Worm (Caenorhabditis elegans) whole organism, L4 larva: ENCODE measurements around the gene Y48C3A.14.

ENCODE experiments used
- Y48G9A.11 ChIP-seq: fragments of 200-800 bp; sonication (Bioruptor generic); IDR thresholded peaks from 2 replicates; pipeline ENCODE4 v1.3.6; 2022; ENCODE audit warnings: missing genetic modification reagents, missing genetic modification characterization, missing compliant biosample characterization
- Y75B8A.6 ChIP-seq: fragments of 200-800 bp; sonication (Bioruptor generic); IDR thresholded peaks from 2 replicates; pipeline ENCODE4 v1.3.6; 2022; ENCODE audit warnings: missing genetic modification reagents, missing genetic modification characterization, missing compliant biosample characterization
- ceh-82 ChIP-seq: sonication (generic microtip); optimal IDR thresholded peaks from 2 replicates; lab custom pipeline; 2017; ENCODE audit warnings: missing biosample characterization, missing genetic modification characterization
- egl-27 ChIP-seq: sonication (generic microtip); optimal IDR thresholded peaks from 3 replicates; lab custom pipeline; 2017; ENCODE audit warnings: missing biosample characterization, missing genetic modification reagents, missing genetic modification characterization
- hlh-11 ChIP-seq: fragments of 200-800 bp; sonication (Bioruptor generic); optimal IDR thresholded peaks from 2 replicates; lab custom pipeline; 2018; ENCODE audit warnings: mild to moderate bottlenecking, missing genetic modification characterization, missing compliant biosample characterization
- lin-15B ChIP-seq: fragments of 150-350 bp; sonication (generic microtip); optimal IDR thresholded peaks from 3 replicates; lab custom pipeline; 2014; ENCODE audit warnings: missing biosample characterization, missing genetic modification characterization
- lir-3 ChIP-seq: sonication (generic microtip); optimal IDR thresholded peaks from 2 replicates; lab custom pipeline; 2016; ENCODE audit warnings: mild to moderate bottlenecking, missing genetic modification characterization, missing compliant biosample characterization
- mdl-1 ChIP-seq, 2 experiments: fragments of 150-350 bp in 1 of 2; sonication (generic microtip) in 1 of 2; optimal IDR thresholded peaks; 2 replicates each; lab custom pipeline; 2014 to 2017; ENCODE audit warnings: missing biosample characterization in 2 of 2, missing genetic modification characterization in 2 of 2
- mes-2 ChIP-seq: sonication (generic microtip); optimal IDR thresholded peaks from 2 replicates; lab custom pipeline; 2016; ENCODE audit warnings: missing genotype, mild to moderate bottlenecking, missing genetic modification characterization, missing compliant biosample characterization; ENCODE audit not compliant: poor library complexity, severe bottlenecking
- pha-4 ChIP-seq, 2 experiments: fragments of 150-350 bp in 1 of 2; fragments of 200-800 bp in 1 of 2; sonication (Bioruptor generic) in 1 of 2; IDR thresholded peaks in 1 of 2; optimal IDR thresholded peaks in 1 of 2; 2 replicates each; pipeline versions ENCODE4 v1.3.6 to Lab custom; 2014 to 2022; ENCODE audit warnings: missing genetic modification characterization in 2 of 2, missing genetic modification reagents in 2 of 2, missing biosample characterization in 1 of 2, missing compliant biosample characterization in 1 of 2
- snpc-1.2 ChIP-seq: fragments of 200-800 bp; sonication (Bioruptor generic); IDR thresholded peaks from 2 replicates; pipeline ENCODE4 v1.3.6; 2022; ENCODE audit warnings: missing genetic modification reagents, missing genetic modification characterization, missing compliant biosample characterization
- tag-97 ChIP-seq: fragments of 200-800 bp; sonication (Bioruptor generic); IDR thresholded peaks from 2 replicates; pipeline ENCODE4 v1.3.6; 2022; ENCODE audit warnings: missing genetic modification characterization, missing compliant biosample characterization
- unc-130 ChIP-seq: sonication (generic microtip); optimal IDR thresholded peaks from 2 replicates; lab custom pipeline; 2016; ENCODE audit warnings: missing genetic modification reagents, missing genetic modification characterization, missing compliant biosample characterization
- ztf-11 ChIP-seq: fragments of 150-350 bp; optimal IDR thresholded peaks from 2 replicates; lab custom pipeline; 2014; ENCODE audit warnings: missing biosample characterization, missing genetic modification characterization

DNA sequence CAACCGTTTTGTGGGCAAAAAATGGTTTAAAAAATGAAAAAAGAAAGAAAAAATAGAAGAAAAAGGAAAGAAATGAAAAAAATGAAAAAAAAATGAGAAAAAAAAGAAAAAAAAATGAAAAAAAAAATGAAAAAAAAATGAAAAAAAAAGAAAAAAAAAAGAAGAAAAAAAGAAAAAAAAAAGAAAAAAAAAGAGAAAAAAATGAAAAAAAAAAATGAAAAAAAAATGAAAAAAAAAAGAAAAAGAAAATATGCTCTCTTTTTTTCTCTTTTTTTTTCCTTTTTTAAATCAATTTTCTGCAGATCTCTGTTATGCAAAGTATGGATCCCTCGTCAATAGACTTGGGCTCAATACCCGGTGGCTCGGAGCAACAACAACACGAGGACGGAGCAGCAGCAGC, 16.3 kb downstream of the Y48C3A.14 start, which contains the start of gene efl-2:
- TF ChIP-seq ceh-82 (tag; lab: Kevin White, UChicago) (no peak), tag-97 (GFP tag; lab: Robert Waterston, UW) (no peak), egl-27 (tag; lab: Kevin White, UChicago) (no peak), snpc-1.2 (GFP tag; lab: Robert Waterston, UW) (no peak), hlh-11 (tag; lab: Kevin White, UChicago) (no peak), Y75B8A.6 (GFP tag; lab: Robert Waterston, UW) (no peak), ztf-11 (tag; lab: Kevin White, UChicago) (no peak), Y48G9A.11 (GFP tag; lab: Robert Waterston, UW) (no peak), lin-15B (tag; lab: Kevin White, UChicago) (no peak), unc-130 (GFP tag; lab: Kevin White, UChicago) (no peak), lir-3 (tag; lab: Kevin White, UChicago) (no peak), mes-2 (tag; lab: Kevin White, UChicago) (no peak), pha-4 (GFP tag; IDR thresholded peaks at IDR 0.05; lab: Robert Waterston, UW) (no peak), pha-4 (tag; optimal IDR thresholded peaks at IDR 0.05; lab: Kevin White, UChicago) (no peak), mdl-1 (tag; optimal IDR thresholded peaks at IDR 0.05; lab: Kevin White, UChicago) (no peak)
